Worm (Caenorhabditis elegans): ENCODE data around the gene F20C5.7.

ce11 chrIV:8754146-8754545 is 8.7 kb upstream of the F20C5.7 start:
- TF ChIP-seq unc-86 (tag; optimal IDR thresholded peaks at IDR 0.05) (no peak), lin-11 (tag; optimal IDR thresholded peaks at IDR 0.05) (no peak), fax-1 (tag; optimal IDR thresholded peaks at IDR 0.05) (no peak), ceh-24 (tag; optimal IDR thresholded peaks at IDR 0.05) (no peak), nhr-11 (tag; optimal IDR thresholded peaks at IDR 0.05) (no peak), K09A11.1 (tag; optimal IDR thresholded peaks at IDR 0.05; ENCODE audit: insufficient read depth) (no peak), syd-9 (tag; optimal IDR thresholded peaks at IDR 0.05) (no peak), hlh-15 (tag; optimal IDR thresholded peaks at IDR 0.05) (no peak), hlh-8 (tag; optimal IDR thresholded peaks at IDR 0.05) (no peak), hlh-13 (GFP tag; optimal IDR thresholded peaks at IDR 0.05) (no peak), fkh-10 (GFP tag; optimal IDR thresholded peaks at IDR 0.05) (no peak), dve-1 (tag; optimal IDR thresholded peaks at IDR 0.05) (no peak), pqm-1 (tag; optimal IDR thresholded peaks at IDR 0.05) (no peak)
